Fruit fly (Drosophila melanogaster) whole organism, adult: ENCODE data around the gene a6.

ENCODE experiments used
- CG11617 ChIP-seq: fragments of 200-800 bp; sonication (Bioruptor generic); optimal IDR thresholded peaks from 2 replicates; lab custom pipeline; 2017; ENCODE audit warnings: mild to moderate bottlenecking, missing biosample characterization, missing genetic modification reagents, missing genetic modification characterization
- CG14711 ChIP-seq: fragments of 200-800 bp; sonication (Bioruptor generic); optimal IDR thresholded peaks from 2 replicates; lab custom pipeline; 2018; ENCODE audit warnings: missing biosample characterization, mild to moderate bottlenecking, missing genetic modification characterization, moderate library complexity
- CG1620 ChIP-seq: fragments of 200-800 bp; sonication (Bioruptor generic); optimal IDR thresholded peaks from 2 replicates; lab custom pipeline; 2016; ENCODE audit warnings: missing biosample characterization, missing genetic modification characterization
- CG33017 ChIP-seq: fragments of 200-800 bp; sonication (Bioruptor generic); optimal IDR thresholded peaks from 2 replicates; lab custom pipeline; 2018; ENCODE audit warnings: missing biosample characterization, mild to moderate bottlenecking, missing genetic modification characterization, moderate library complexity
- CG5204 ChIP-seq: fragments of 200-800 bp; sonication (Bioruptor generic); optimal IDR thresholded peaks from 2 replicates; lab custom pipeline; 2016; ENCODE audit warnings: missing biosample characterization, missing genetic modification characterization
- CG7101 ChIP-seq: fragments of 200-800 bp; sonication (Bioruptor generic); optimal IDR thresholded peaks from 2 replicates; lab custom pipeline; 2018; ENCODE audit warnings: missing biosample characterization, mild to moderate bottlenecking, missing genetic modification characterization, moderate library complexity
- Mnt ChIP-seq: fragments of 200-800 bp; sonication (Bioruptor generic); optimal IDR thresholded peaks from 2 replicates; lab custom pipeline; 2016; ENCODE audit warnings: missing biosample characterization, mild to moderate bottlenecking, missing genetic modification characterization
- bab1 ChIP-seq: fragments of 200-800 bp; sonication (Bioruptor generic); optimal IDR thresholded peaks from 3 replicates; lab custom pipeline; 2019; ENCODE audit warnings: missing biosample characterization, mild to moderate bottlenecking, missing genetic modification characterization, moderate library complexity
- cic ChIP-seq: fragments of 200-800 bp; sonication (Bioruptor generic); optimal IDR thresholded peaks from 2 replicates; lab custom pipeline; 2017; ENCODE audit warnings: missing biosample characterization, mild to moderate bottlenecking, missing genetic modification characterization, moderate library complexity
- ovo ChIP-seq: fragments of 200-800 bp; sonication (Bioruptor generic); optimal IDR thresholded peaks from 2 replicates; lab custom pipeline; 2016; ENCODE audit warnings: missing biosample characterization, missing genetic modification characterization
- pad ChIP-seq: fragments of 200-800 bp; sonication (Bioruptor generic); optimal IDR thresholded peaks from 3 replicates; lab custom pipeline; 2017; ENCODE audit warnings: missing biosample characterization, missing genetic modification characterization, mild to moderate bottlenecking, moderate library complexity, missing genetic modification reagents
- tj ChIP-seq: fragments of 200-800 bp; sonication (Bioruptor generic); optimal IDR thresholded peaks from 3 replicates; lab custom pipeline; 2017; ENCODE audit warnings: missing biosample characterization, mild to moderate bottlenecking, missing genetic modification characterization, moderate library complexity
- toe ChIP-seq: fragments of 200-800 bp; sonication (Bioruptor generic); optimal IDR thresholded peaks from 2 replicates; lab custom pipeline; 2016; ENCODE audit warnings: missing biosample characterization, missing genetic modification characterization

- TF ChIP-seq Mnt (GFP tag; lab: Kevin White, UChicago): no peak
- TF ChIP-seq pad: no peak
- no peak for TF ChIP-seq CG14711 (tag; lab: Kevin White, UChicago)
- TF ChIP-seq cic (GFP tag; lab: Kevin White, UChicago): no peak
- TF ChIP-seq CG5204: no peak
- no peak for TF ChIP-seq ovo (GFP tag; lab: Kevin White, UChicago)
- no peak for TF ChIP-seq toe (GFP tag; lab: Kevin White, UChicago)
- TF ChIP-seq CG7101: no peak
- TF ChIP-seq CG11617 (GFP tag; lab: Kevin White, UChicago): no peak
- no peak for TF ChIP-seq bab1 (GFP tag; lab: Kevin White, UChicago)
- TF ChIP-seq CG1620 (GFP tag; lab: Kevin White, UChicago): no peak
- TF ChIP-seq tj (GFP tag; lab: Kevin White, UChicago): no peak
- TF ChIP-seq CG33017 (tag; lab: Kevin White, UChicago): no peak
These were observed 39.4 kb upstream of the a6 start for dm6 chrX:1735083-1735482.
